Worm (Caenorhabditis elegans) whole organism, young adult: Measurements from ENCODE around the gene R07B7.12.
A peak's percentile ranks its signal among the peaks of the same experiment; 100 is the strongest.

Experiments
- B0035.1 ChIP-seq: sonication (generic microtip); optimal IDR thresholded peaks from 2 replicates; lab custom pipeline; 2016; ENCODE audit warnings: missing genetic modification characterization, mild to moderate bottlenecking, missing compliant biosample characterization, missing genotype, missing genetic modification reagents
- F10E7.11 ChIP-seq: sonication (generic microtip); optimal IDR thresholded peaks from 2 replicates; lab custom pipeline; 2017; ENCODE audit warnings: mild to moderate bottlenecking, missing genetic modification characterization, moderate library complexity, missing compliant biosample characterization
- F22D6.2 ChIP-seq: sonication (generic microtip); optimal IDR thresholded peaks from 2 replicates; lab custom pipeline; 2016; ENCODE audit warnings: mild to moderate bottlenecking, missing genetic modification characterization, missing compliant biosample characterization
- F49E8.2 ChIP-seq: sonication (generic microtip); optimal IDR thresholded peaks from 3 replicates; lab custom pipeline; 2017; ENCODE audit warnings: missing genetic modification characterization, mild to moderate bottlenecking, missing compliant biosample characterization, antibody characterized with exemption, moderate library complexity; ENCODE audit not compliant: insufficient read depth
- T07F8.4 ChIP-seq: sonication (generic microtip); optimal IDR thresholded peaks from 2 replicates; lab custom pipeline; 2016; ENCODE audit warnings: mild to moderate bottlenecking, missing genetic modification characterization, moderate library complexity, missing compliant biosample characterization
- T26A5.8 ChIP-seq: sonication (generic microtip); optimal IDR thresholded peaks from 2 replicates; lab custom pipeline; 2016; ENCODE audit warnings: missing genetic modification characterization, missing compliant biosample characterization
- Y53G8AR.9 ChIP-seq: fragments of 200-800 bp; sonication (Bioruptor generic); conservative IDR thresholded peaks from 2 replicates; pipeline ENCODE4 v1.3.6; 2022; ENCODE audit warnings: missing genetic modification reagents, missing genetic modification characterization, missing compliant biosample characterization
- akir-1 ChIP-seq: fragments of 200-800 bp; sonication (Bioruptor generic); optimal IDR thresholded peaks from 2 replicates; lab custom pipeline; 2018; ENCODE audit warnings: mild to moderate bottlenecking, missing genetic modification characterization, moderate library complexity, missing compliant biosample characterization
- ama-1 ChIP-seq, 3 experiments: fragments of 150-350 bp in 1 of 3; sonication (generic microtip) in 2 of 3; optimal IDR thresholded peaks; 2 replicates each; lab custom pipeline; 2014 to 2018; ENCODE audit warnings: missing biosample characterization in 2 of 3, missing genetic modification characterization in 2 of 3, missing genetic modification reagents in 2 of 3
- attf-6 ChIP-seq: fragments of 200-800 bp; sonication (Bioruptor generic); IDR thresholded peaks from 2 replicates; pipeline ENCODE4 v1.3.6; 2022; ENCODE audit warnings: missing genetic modification reagents, missing genetic modification characterization, missing compliant biosample characterization
- cebp-1 ChIP-seq, 2 experiments: fragments of 200-800 bp in 1 of 2; sonication (Bioruptor generic) in 1 of 2; sonication (generic microtip) in 1 of 2; IDR thresholded peaks in 1 of 2; optimal IDR thresholded peaks in 1 of 2; 2 replicates each; pipeline versions ENCODE4 v1.3.6 to Lab custom; 2017 to 2022; ENCODE audit warnings: missing compliant biosample characterization in 2 of 2, missing genetic modification characterization in 2 of 2, mild to moderate bottlenecking in 1 of 2, missing genetic modification reagents in 1 of 2, moderate library complexity in 1 of 2
- ceh-79 ChIP-seq: sonication (generic microtip); optimal IDR thresholded peaks from 2 replicates; lab custom pipeline; 2017; ENCODE audit warnings: mild to moderate bottlenecking, missing genetic modification characterization, missing compliant biosample characterization
- ceh-91 ChIP-seq: fragments of 200-800 bp; sonication (Bioruptor generic); IDR thresholded peaks from 2 replicates; pipeline ENCODE4 v1.3.6; 2022; ENCODE audit warnings: missing genetic modification reagents, missing genetic modification characterization, missing compliant biosample characterization
- efl-1 ChIP-seq: fragments of 150-350 bp; optimal IDR thresholded peaks from 2 replicates; lab custom pipeline; 2014; ENCODE audit warnings: missing biosample characterization, missing genetic modification reagents, missing genetic modification characterization
- ekl-4 ChIP-seq: fragments of 200-800 bp; sonication (Bioruptor generic); IDR thresholded peaks from 2 replicates; pipeline ENCODE4 v1.3.6; 2022; ENCODE audit warnings: missing genetic modification reagents, missing genetic modification characterization, missing compliant biosample characterization
- gei-17 ChIP-seq: fragments of 200-800 bp; sonication (Bioruptor generic); optimal IDR thresholded peaks from 2 replicates; lab custom pipeline; 2018; ENCODE audit warnings: mild to moderate bottlenecking, missing genetic modification characterization, missing compliant biosample characterization
- hrde-1 ChIP-seq: sonication (generic microtip); optimal IDR thresholded peaks from 2 replicates; lab custom pipeline; 2016; ENCODE audit warnings: missing genetic modification characterization, mild to moderate bottlenecking, missing compliant biosample characterization, moderate library complexity, missing genotype, missing genetic modification reagents, borderline replicate concordance
- hsf-1 ChIP-seq: fragments of 200-800 bp; sonication (Bioruptor generic); IDR thresholded peaks from 2 replicates; pipeline ENCODE4 v1.3.6; 2022; ENCODE audit warnings: missing genetic modification reagents, missing genetic modification characterization, missing compliant biosample characterization
- lin-26 ChIP-seq: fragments of 200-800 bp; sonication (Bioruptor generic); IDR thresholded peaks from 2 replicates; pipeline ENCODE4 v1.3.6; 2022; ENCODE audit warnings: missing genetic modification reagents, missing genetic modification characterization, missing compliant biosample characterization
- lin-35 ChIP-seq, 3 experiments: fragments of 150-350 bp in 2 of 3; sonication (generic microtip) in 1 of 3; optimal IDR thresholded peaks; 2 replicates each; lab custom pipeline; 2014 to 2018; ENCODE audit warnings: missing biosample characterization in 3 of 3, missing genetic modification characterization in 3 of 3, missing genetic modification reagents in 3 of 3
- lsl-1 ChIP-seq: fragments of 200-800 bp; sonication (Bioruptor generic); optimal IDR thresholded peaks from 2 replicates; lab custom pipeline; 2018; ENCODE audit warnings: mild to moderate bottlenecking, missing genetic modification characterization, moderate library complexity, missing compliant biosample characterization
- madf-6 ChIP-seq: fragments of 200-800 bp; sonication (Bioruptor generic); IDR thresholded peaks from 2 replicates; pipeline ENCODE4 v1.3.6; 2022; ENCODE audit warnings: missing genetic modification reagents, missing genetic modification characterization, missing compliant biosample characterization
- mcd-1 ChIP-seq: fragments of 200-800 bp; sonication (Bioruptor generic); IDR thresholded peaks from 2 replicates; pipeline ENCODE4 v1.3.6; 2022; ENCODE audit warnings: missing genetic modification reagents, missing genetic modification characterization, missing compliant biosample characterization
- mel-28 ChIP-seq: sonication (generic microtip); optimal IDR thresholded peaks from 2 replicates; lab custom pipeline; 2016; ENCODE audit warnings: borderline replicate concordance, mild to moderate bottlenecking, missing genetic modification characterization, missing compliant biosample characterization
- mxl-1 ChIP-seq: sonication (generic microtip); optimal IDR thresholded peaks from 2 replicates; lab custom pipeline; 2016; ENCODE audit warnings: missing genetic modification characterization, missing compliant biosample characterization
- nfya-2 ChIP-seq: fragments of 200-800 bp; sonication (Bioruptor generic); IDR thresholded peaks from 2 replicates; pipeline ENCODE4 v1.3.6; 2022; ENCODE audit warnings: missing genetic modification reagents, missing genetic modification characterization, missing compliant biosample characterization
- nfyb-1 ChIP-seq: fragments of 200-800 bp; sonication (Bioruptor generic); IDR thresholded peaks from 2 replicates; pipeline ENCODE4 v1.3.6; 2022; ENCODE audit warnings: missing genetic modification reagents, missing genetic modification characterization, missing compliant biosample characterization
- nhr-120 ChIP-seq: fragments of 200-800 bp; sonication (Bioruptor generic); IDR thresholded peaks from 2 replicates; pipeline ENCODE4 v1.3.6; 2022; ENCODE audit warnings: missing genetic modification characterization, missing compliant biosample characterization
- nhr-80 ChIP-seq: sonication (generic microtip); optimal IDR thresholded peaks from 2 replicates; lab custom pipeline; 2016; ENCODE audit warnings: missing genetic modification characterization, missing compliant biosample characterization
- nhr-90 ChIP-seq: sonication (generic microtip); optimal IDR thresholded peaks from 2 replicates; lab custom pipeline; 2016; ENCODE audit warnings: missing genotype, mild to moderate bottlenecking, missing genetic modification characterization, missing compliant biosample characterization
- repo-1 ChIP-seq: sonication (generic microtip); optimal IDR thresholded peaks from 2 replicates; lab custom pipeline; 2017; ENCODE audit warnings: mild to moderate bottlenecking, missing genetic modification characterization, missing compliant biosample characterization
- snpc-3.4 ChIP-seq: sonication (generic microtip); optimal IDR thresholded peaks from 2 replicates; lab custom pipeline; 2017; ENCODE audit warnings: missing genetic modification characterization, mild to moderate bottlenecking, missing compliant biosample characterization, antibody characterized with exemption, moderate library complexity, missing genotype, missing genetic modification reagents
- snpc-4 ChIP-seq, 5 experiments: fragments of 150-350 bp in 1 of 5; sonication (generic microtip) in 4 of 5; optimal IDR thresholded peaks; 2 replicates each; lab custom pipeline; 2014 to 2018; ENCODE audit warnings: missing genetic modification characterization in 5 of 5, missing biosample characterization in 3 of 5, antibody characterized with exemption in 2 of 5, mild to moderate bottlenecking in 2 of 5, missing compliant biosample characterization in 2 of 5, missing genotype in 2 of 5, moderate library complexity in 2 of 5, missing genetic modification reagents in 1 of 5
- ztf-25 ChIP-seq: fragments of 200-800 bp; sonication (Bioruptor generic); IDR thresholded peaks from 2 replicates; pipeline ENCODE4 v1.3.6; 2022; ENCODE audit warnings: missing genetic modification reagents, missing genetic modification characterization, missing compliant biosample characterization
- ztf-26 ChIP-seq: sonication (generic microtip); optimal IDR thresholded peaks from 2 replicates; lab custom pipeline; 2017; ENCODE audit warnings: missing genetic modification characterization, missing compliant biosample characterization
- ztf-3 ChIP-seq: fragments of 200-800 bp; sonication (Bioruptor generic); optimal IDR thresholded peaks from 2 replicates; lab custom pipeline; 2018; ENCODE audit warnings: mild to moderate bottlenecking, missing genetic modification characterization, missing compliant biosample characterization

Gene R07B7.12

ce11 chrV:12059719-12060118 lies 29.2 kb upstream of the R07B7.12 start, which contains the start of gene R07B7.2:
Gene R07B7.2 (minus strand): TSS chrV:12059753.
- TF ChIP-seq hrde-1 (tag; lab: Kevin White, UChicago) = peak; percentile 4
- no peak for TF ChIP-seq gei-17 (GFP tag; lab: Kevin White, UChicago)
- no peak for TF ChIP-seq mel-28 (tag; lab: Kevin White, UChicago)
- peak; percentile 66 for TF ChIP-seq lsl-1 (GFP tag; lab: Kevin White, UChicago)
- TF ChIP-seq, all 124 proteins: peak for 2

ce11 chrV:12063036-12063435 lies 25.8 kb upstream of the R07B7.12 start, which contains the start of gene clh-6:
Gene clh-6 (minus strand): TSS chrV:12063368.
- TF ChIP-seq snpc-4 (GFP tag; optimal IDR thresholded peaks at IDR 0.05; lab: Kevin White, UChicago) (no peak), snpc-4 (tag; optimal IDR thresholded peaks at IDR 0.05; lab: Kevin White, UChicago) (peak in 1 of 4 experiments; percentile 18), B0035.1 (tag; lab: Kevin White, UChicago) (peak; percentile 12), akir-1 (GFP tag; lab: Kevin White, UChicago) (peak; percentile 28), mcd-1 (GFP tag; lab: Robert Waterston, UW) (no peak), ceh-79 (tag; lab: Kevin White, UChicago) (no peak), lin-26 (GFP tag; lab: Robert Waterston, UW) (no peak), hsf-1 (GFP tag; lab: Robert Waterston, UW) (peak; percentile 51; the same call in 1 of the 2 replicates), nfyb-1 (GFP tag; lab: Robert Waterston, UW) (peak; percentile 50; the same call in 1 of the 2 replicates), ama-1 (optimal IDR thresholded peaks at IDR 0.05; lab: Kevin White, UChicago) (peak; percentile 38), ama-1 (GFP tag; optimal IDR thresholded peaks at IDR 0.05; lab: Kevin White, UChicago) (peak; percentile 14 to 72), cebp-1 (GFP tag; IDR thresholded peaks at IDR 0.05; lab: Robert Waterston, UW) (no peak), cebp-1 (tag; optimal IDR thresholded peaks at IDR 0.05; lab: Kevin White, UChicago) (peak; percentile 35), ztf-26 (tag; lab: Kevin White, UChicago) (peak; percentile 36), ztf-25 (GFP tag; lab: Robert Waterston, UW) (no peak), nhr-90 (no peak), nhr-120 (GFP tag; lab: Robert Waterston, UW) (no peak), nhr-80 (tag; lab: Kevin White, UChicago) (no peak), lin-35 (GFP tag; optimal IDR thresholded peaks at IDR 0.05; lab: Kevin White, UChicago) (peak in 1 of 3 experiments; percentile 49), ekl-4 (GFP tag; lab: Robert Waterston, UW) (0 out of 2 replicates have a peak, but pooled peaks have one; percentile 40), Y53G8AR.9 (GFP tag; lab: Robert Waterston, UW) (peak; percentile 69; the same call in 1 of the 2 replicates), ceh-91 (no peak), madf-6 (GFP tag; lab: Robert Waterston, UW) (0 out of 2 replicates have a peak, but pooled peaks have one; percentile 33), nfya-2 (GFP tag; lab: Robert Waterston, UW) (no peak), efl-1 (GFP tag; lab: Kevin White, UChicago) (no peak), ztf-3 (GFP tag; lab: Kevin White, UChicago) (no peak), snpc-3.4 (tag; lab: Kevin White, UChicago) (peak; percentile 51), mxl-1 (tag; lab: Kevin White, UChicago) (no peak), F22D6.2 (no peak), F49E8.2 (tag; lab: Kevin White, UChicago) (peak; percentile 12), T26A5.8 (tag; lab: Kevin White, UChicago) (no peak), T07F8.4 (tag; lab: Kevin White, UChicago) (no peak), attf-6 (GFP tag; lab: Robert Waterston, UW) (0 out of 2 replicates have a peak, but pooled peaks have one; percentile 29), repo-1 (tag; lab: Kevin White, UChicago) (peak; percentile 69), F10E7.11 (tag; lab: Kevin White, UChicago) (no peak)
- TF ChIP-seq, all 124 proteins: peak for 16
